Worm (Caenorhabditis elegans) whole organism, early embryonic: ENCODE results near the gene M6.4.

Source experiments
- B0310.2 ChIP-seq: sonication (generic microtip); optimal IDR thresholded peaks from 2 replicates; lab custom pipeline; 2016; ENCODE audit warnings: mild to moderate bottlenecking, missing genetic modification characterization, missing compliant biosample characterization
- F13C5.2 ChIP-seq: sonication (generic microtip); optimal IDR thresholded peaks from 2 replicates; lab custom pipeline; 2017; ENCODE audit warnings: mild to moderate bottlenecking, missing genetic modification characterization, inconsistent platforms, missing compliant biosample characterization
- aly-1 ChIP-seq: sonication (generic microtip); optimal IDR thresholded peaks from 2 replicates; lab custom pipeline; 2016; ENCODE audit warnings: missing genetic modification characterization, missing compliant biosample characterization
- ama-1 ChIP-seq: fragments of 150-350 bp; optimal IDR thresholded peaks from 2 replicates; lab custom pipeline; 2014
- ceh-13 ChIP-seq: fragments of 200-800 bp; sonication (Bioruptor generic); optimal IDR thresholded peaks from 2 replicates; lab custom pipeline; 2018; ENCODE audit warnings: mild to moderate bottlenecking, missing genetic modification characterization, missing compliant biosample characterization
- ceh-36 ChIP-seq: sonication (generic microtip); optimal IDR thresholded peaks from 2 replicates; lab custom pipeline; 2016; ENCODE audit warnings: missing genetic modification characterization, inconsistent platforms, missing compliant biosample characterization
- ets-7 ChIP-seq: sonication (generic microtip); optimal IDR thresholded peaks from 2 replicates; lab custom pipeline; 2016; ENCODE audit warnings: missing genotype, missing genetic modification characterization, missing compliant biosample characterization
- flt-1 ChIP-seq: fragments of 200-800 bp; sonication (Bioruptor generic); IDR thresholded peaks from 2 replicates; pipeline ENCODE4 v1.3.6; 2022; ENCODE audit warnings: missing genetic modification characterization, missing compliant biosample characterization
- hmbx-1 ChIP-seq: sonication (generic microtip); optimal IDR thresholded peaks from 2 replicates; lab custom pipeline; 2016; ENCODE audit warnings: mild to moderate bottlenecking, missing genetic modification characterization, missing compliant biosample characterization
- hmg-4 ChIP-seq: fragments of 200-800 bp; sonication (Bioruptor generic); optimal IDR thresholded peaks from 2 replicates; lab custom pipeline; 2018; ENCODE audit warnings: mild to moderate bottlenecking, missing genetic modification characterization, missing compliant biosample characterization
- hnd-1 ChIP-seq: sonication (generic microtip); optimal IDR thresholded peaks from 2 replicates; lab custom pipeline; 2016; ENCODE audit warnings: missing genetic modification characterization, missing compliant biosample characterization
- pes-1 ChIP-seq: fragments of 200-800 bp; sonication (Bioruptor generic); IDR thresholded peaks from 2 replicates; pipeline ENCODE4 v1.3.6; 2022; ENCODE audit warnings: missing genetic modification reagents, missing genetic modification characterization, missing compliant biosample characterization
- scrt-1 ChIP-seq: fragments of 200-800 bp; sonication (Bioruptor generic); IDR thresholded peaks from 2 replicates; pipeline ENCODE4 v1.3.6; 2022; ENCODE audit warnings: missing genetic modification characterization, missing compliant biosample characterization
- sea-1 ChIP-seq: fragments of 200-800 bp; sonication (Bioruptor generic); conservative IDR thresholded peaks from 2 replicates; pipeline ENCODE4 v1.3.6; 2022; ENCODE audit warnings: missing genetic modification characterization, missing compliant biosample characterization
- tbx-11 ChIP-seq: fragments of 200-800 bp; sonication (Bioruptor generic); IDR thresholded peaks from 2 replicates; pipeline ENCODE4 v1.3.6; 2022; ENCODE audit warnings: missing genetic modification characterization, missing compliant biosample characterization
- tbx-37 ChIP-seq: fragments of 200-800 bp; sonication (Bioruptor generic); conservative IDR thresholded peaks from 2 replicates; pipeline ENCODE4 v1.3.6; 2022; ENCODE audit warnings: missing genetic modification reagents, missing genetic modification characterization, missing compliant biosample characterization
- tra-4 ChIP-seq: sonication (generic microtip); optimal IDR thresholded peaks from 2 replicates; lab custom pipeline; 2017; ENCODE audit warnings: missing genetic modification characterization, missing compliant biosample characterization

M6.4 gene

DNA sequence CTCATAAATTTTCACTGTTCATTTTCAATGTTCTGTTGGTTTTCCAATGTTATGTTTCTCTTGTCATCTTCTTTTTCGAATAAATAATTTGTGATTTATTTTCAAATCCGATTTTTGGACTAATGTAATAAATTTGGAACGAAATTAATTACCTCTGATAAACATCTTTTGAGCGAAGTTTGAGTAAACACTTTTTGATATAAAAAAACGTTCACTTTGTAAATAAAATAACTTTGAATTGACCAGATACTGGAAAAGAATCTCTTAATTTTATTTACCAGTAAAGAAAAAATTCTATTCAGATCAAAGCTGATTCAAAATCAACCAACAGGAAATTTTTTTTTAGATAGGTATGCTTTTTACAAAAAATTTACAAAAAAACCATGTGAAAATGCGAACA, 42.8 kb downstream of the M6.4 start, which contains the start of gene lgc-32:
Gene lgc-32, plus strand, starts transcription at position 301 of the 400 bp plus-strand sequence.
- TF ChIP-seq scrt-1 (no peak), F13C5.2 (tag; lab: Kevin White, UChicago) (no peak), ama-1 (lab: Kevin White, UChicago) (no peak), tra-4 (no peak), pes-1 (GFP tag; lab: Robert Waterston, UW) (no peak), ets-7 (tag; lab: Kevin White, UChicago) (no peak)

ce11 chrX:680920-681319, 51.9 kb downstream of the M6.4 start, which contains the start of gene T19D7.7:
Gene T19D7.7, minus strand, starts transcription at chrX:681020.
- no peak for TF ChIP-seq ets-7 (tag; lab: Kevin White, UChicago)
- no peak for TF ChIP-seq B0310.2 (tag; lab: Kevin White, UChicago)
- no peak for TF ChIP-seq pes-1 (GFP tag; lab: Robert Waterston, UW)
- TF ChIP-seq sea-1 (GFP tag; lab: Robert Waterston, UW) = no peak
- TF ChIP-seq hmbx-1 (tag; lab: Kevin White, UChicago) = no peak
- TF ChIP-seq flt-1 = no peak
- no peak for TF ChIP-seq hmg-4 (GFP tag; lab: Kevin White, UChicago)
- TF ChIP-seq tbx-11 (GFP tag; lab: Robert Waterston, UW) = no peak
- TF ChIP-seq tra-4 = no peak
- no peak for TF ChIP-seq aly-1
- TF ChIP-seq scrt-1 = no peak
- no peak for TF ChIP-seq tbx-37
- no peak for TF ChIP-seq F13C5.2 (tag; lab: Kevin White, UChicago)
- TF ChIP-seq ceh-36 = no peak
- TF ChIP-seq ceh-13 = no peak
- no peak for TF ChIP-seq hnd-1 (tag; lab: Kevin White, UChicago)
- no peak for TF ChIP-seq ama-1 (lab: Kevin White, UChicago)

DNA sequence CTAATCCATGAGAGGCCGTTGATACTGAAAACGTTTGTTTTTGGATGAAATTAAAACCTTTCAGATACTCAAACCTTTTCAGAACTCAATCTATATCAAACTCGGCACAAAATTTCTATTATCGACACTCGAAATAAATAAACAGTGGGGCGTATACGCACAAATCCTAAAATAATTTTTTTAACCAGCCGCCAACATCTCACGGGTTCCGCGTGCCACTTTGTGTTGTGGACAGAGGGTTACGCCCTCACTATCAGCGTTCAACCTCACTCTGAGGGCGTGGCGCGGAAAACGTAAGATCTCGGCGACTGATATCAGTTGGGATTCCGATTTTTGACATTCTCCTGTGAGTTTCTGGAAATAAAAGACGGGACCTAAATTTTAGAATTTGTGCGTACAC, 52.4 kb downstream of the M6.4 start:
- TF ChIP-seq ceh-36 (no peak), pes-1 (GFP tag; lab: Robert Waterston, UW) (no peak), aly-1 (no peak), B0310.2 (tag; lab: Kevin White, UChicago) (no peak), tbx-37 (no peak), ama-1 (lab: Kevin White, UChicago) (no peak), ceh-13 (no peak), flt-1 (no peak), tra-4 (no peak), tbx-11 (GFP tag; lab: Robert Waterston, UW) (no peak), F13C5.2 (tag; lab: Kevin White, UChicago) (no peak), hmbx-1 (tag; lab: Kevin White, UChicago) (no peak), hnd-1 (tag; lab: Kevin White, UChicago) (no peak)
